Fruit fly (Drosophila melanogaster): Measurements from ENCODE around the gene CG9154.
A peak's percentile ranks its signal among the peaks of the same experiment; 100 is the strongest.

DNA sequence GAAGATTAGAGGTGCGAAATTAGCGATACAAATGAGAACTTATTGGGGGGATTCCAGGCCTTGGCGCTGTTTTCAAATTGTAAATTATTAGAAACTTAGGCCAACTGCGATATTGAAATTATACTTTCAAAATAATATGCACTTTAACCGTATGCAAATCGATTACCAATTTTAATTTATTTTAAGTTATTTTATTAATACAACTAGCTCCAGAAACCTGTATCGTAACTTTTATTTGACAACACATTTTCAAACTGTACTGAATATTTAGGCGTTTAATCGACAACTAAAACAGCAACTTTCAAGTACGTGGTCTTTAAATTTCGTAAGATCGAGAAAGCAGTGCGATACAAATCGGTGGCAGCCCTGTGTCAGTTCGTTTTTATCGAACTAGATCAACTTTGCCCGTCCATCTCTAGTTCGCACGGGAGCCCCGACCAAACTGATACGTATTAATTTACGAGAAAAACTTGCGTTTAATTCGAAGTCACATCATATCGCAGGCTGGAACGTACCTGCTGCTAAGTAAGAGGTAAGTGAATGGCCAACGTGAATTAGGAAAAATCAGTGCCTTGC, at the start of gene CG9154, which contains the start of gene Kr-h2:
- peak; percentile 22 for TF ChIP-seq CG9948 (tag; optimal IDR thresholded peaks at IDR 0.05)
- 0 out of 2 replicates have a peak, but pooled peaks have one; percentile 33 for TF ChIP-seq CG12605 (GFP tag; IDR thresholded peaks at IDR 0.05)
- TF ChIP-seq CG13204 (GFP tag; optimal IDR thresholded peaks at IDR 0.05), result no peak
- TF ChIP-seq Pif1B (GFP tag; optimal IDR thresholded peaks at IDR 0.05), result no peak
- TF ChIP-seq CG14655 (GFP tag; optimal IDR thresholded peaks at IDR 0.05), result no peak
- TF ChIP-seq CG17806 (tag; optimal IDR thresholded peaks at IDR 0.05), result peak; percentile 33
- TF ChIP-seq CG34367 (tag; optimal IDR thresholded peaks at IDR 0.05), result peak; percentile 18
- TF ChIP-seq CG10348 (GFP tag; IDR thresholded peaks at IDR 0.05), result no peak
- 0 out of 2 replicates have a peak, but pooled peaks have one; percentile 34 for TF ChIP-seq CG32121 (GFP tag; IDR thresholded peaks at IDR 0.05)
